Worm (Caenorhabditis elegans) whole organism, L3 larva: ENCODE measurements around the gene fbxb-60.

ENCODE experiments used
- R02D3.7 ChIP-seq: fragments of 150-350 bp; optimal IDR thresholded peaks from 2 replicates; lab custom pipeline; 2014; ENCODE audit warnings: missing biosample characterization, missing genetic modification characterization
- ZK546.5 ChIP-seq: sonication (generic microtip); optimal IDR thresholded peaks from 2 replicates; lab custom pipeline; 2017; ENCODE audit warnings: missing biosample characterization, missing genetic modification characterization
- aly-2 ChIP-seq: fragments of 150-350 bp; optimal IDR thresholded peaks from 2 replicates; lab custom pipeline; 2014; ENCODE audit warnings: missing biosample characterization, missing genetic modification characterization
- ama-1 ChIP-seq: fragments of 150-350 bp; optimal IDR thresholded peaks from 2 replicates; lab custom pipeline; 2018
- ceh-16 ChIP-seq: sonication (generic microtip); optimal IDR thresholded peaks from 2 replicates; lab custom pipeline; 2017; ENCODE audit warnings: missing biosample characterization, missing genetic modification characterization
- ceh-82 ChIP-seq: fragments of 150-350 bp; optimal IDR thresholded peaks from 2 replicates; lab custom pipeline; 2014; ENCODE audit warnings: missing biosample characterization, missing genetic modification characterization
- ceh-9 ChIP-seq: sonication (generic microtip); optimal IDR thresholded peaks from 2 replicates; lab custom pipeline; 2018; ENCODE audit warnings: missing biosample characterization, missing genetic modification characterization
- egl-27 ChIP-seq: sonication (generic microtip); optimal IDR thresholded peaks from 4 replicates; lab custom pipeline; 2017; ENCODE audit warnings: missing biosample characterization, missing genetic modification reagents, missing genetic modification characterization
- egl-5 ChIP-seq: fragments of 150-350 bp; optimal IDR thresholded peaks from 2 replicates; lab custom pipeline; 2017; ENCODE audit warnings: missing biosample characterization, missing genetic modification reagents, missing genetic modification characterization, inconsistent platforms
- elt-2 ChIP-seq: sonication (generic microtip); optimal IDR thresholded peaks from 2 replicates; lab custom pipeline; 2016; ENCODE audit warnings: missing genetic modification reagents, mild to moderate bottlenecking, missing genetic modification characterization, missing compliant biosample characterization
- elt-3 ChIP-seq, 3 experiments: fragments of 150-350 bp in 1 of 3; sonication (generic microtip) in 2 of 3; optimal IDR thresholded peaks; 2 replicates in 2 of 3; 4 replicates in 1 of 3; lab custom pipeline; 2014 to 2017; ENCODE audit warnings: missing biosample characterization in 3 of 3, missing genetic modification characterization in 3 of 3
- fkh-10 ChIP-seq: sonication (generic microtip); optimal IDR thresholded peaks from 2 replicates; lab custom pipeline; 2017; ENCODE audit warnings: missing biosample characterization, missing genetic modification reagents, missing genetic modification characterization
- fkh-2 ChIP-seq: fragments of 150-350 bp; optimal IDR thresholded peaks from 2 replicates; lab custom pipeline; 2014; ENCODE audit warnings: missing biosample characterization, missing genetic modification reagents, missing genetic modification characterization
- jun-1 ChIP-seq: fragments of 150-350 bp; optimal IDR thresholded peaks from 2 replicates; lab custom pipeline; 2014; ENCODE audit warnings: missing biosample characterization, missing genetic modification reagents, missing genetic modification characterization
- lin-15B ChIP-seq: fragments of 150-350 bp; optimal IDR thresholded peaks from 2 replicates; lab custom pipeline; 2014; ENCODE audit warnings: missing biosample characterization, missing genetic modification characterization
- lin-39 ChIP-seq: fragments of 150-350 bp; optimal IDR thresholded peaks from 2 replicates; lab custom pipeline; 2018; ENCODE audit warnings: missing biosample characterization, missing genetic modification reagents, missing genetic modification characterization
- lsy-12 ChIP-seq: sonication (generic microtip); optimal IDR thresholded peaks from 2 replicates; lab custom pipeline; 2016; ENCODE audit warnings: mild to moderate bottlenecking, missing genetic modification characterization, missing compliant biosample characterization
- mdl-1 ChIP-seq: fragments of 150-350 bp; optimal IDR thresholded peaks from 2 replicates; lab custom pipeline; 2014; ENCODE audit warnings: missing biosample characterization, missing genetic modification characterization
- nfya-1 ChIP-seq: sonication (generic microtip); optimal IDR thresholded peaks from 2 replicates; lab custom pipeline; 2017; ENCODE audit warnings: missing genetic modification characterization, mild to moderate bottlenecking, missing compliant biosample characterization, antibody characterized with exemption, moderate library complexity; ENCODE audit not compliant: insufficient read depth
- nhr-12 ChIP-seq: fragments of 150-350 bp; optimal IDR thresholded peaks from 2 replicates; lab custom pipeline; 2014; ENCODE audit warnings: missing biosample characterization, missing genetic modification characterization
- nhr-23 ChIP-seq: fragments of 150-350 bp; optimal IDR thresholded peaks from 2 replicates; lab custom pipeline; 2014; ENCODE audit warnings: missing biosample characterization, missing genetic modification reagents, missing genetic modification characterization
- nhr-237 ChIP-seq: fragments of 150-350 bp; optimal IDR thresholded peaks from 2 replicates; lab custom pipeline; 2014; ENCODE audit warnings: missing biosample characterization, missing genetic modification characterization
- nhr-25 ChIP-seq: sonication (generic microtip); optimal IDR thresholded peaks from 2 replicates; lab custom pipeline; 2017; ENCODE audit warnings: missing biosample characterization, missing genetic modification characterization
- nhr-67 ChIP-seq: fragments of 150-350 bp; optimal IDR thresholded peaks from 2 replicates; lab custom pipeline; 2014; ENCODE audit warnings: missing biosample characterization, missing genetic modification characterization
- nhr-76 ChIP-seq: fragments of 150-350 bp; sonication (generic microtip); optimal IDR thresholded peaks from 5 replicates; lab custom pipeline; 2014; ENCODE audit warnings: missing biosample characterization, missing genetic modification characterization
- nhr-77 ChIP-seq: fragments of 150-350 bp; optimal IDR thresholded peaks from 2 replicates; lab custom pipeline; 2014; ENCODE audit warnings: missing biosample characterization, missing genetic modification characterization
- pha-4 ChIP-seq: fragments of 150-350 bp; optimal IDR thresholded peaks from 2 replicates; lab custom pipeline; 2014; ENCODE audit warnings: missing biosample characterization, missing genetic modification reagents, missing genetic modification characterization
- pqm-1 ChIP-seq: fragments of 150-350 bp; optimal IDR thresholded peaks from 2 replicates; lab custom pipeline; 2017; ENCODE audit warnings: missing biosample characterization, missing genetic modification characterization, inconsistent platforms
- sea-2 ChIP-seq: fragments of 150-350 bp; sonication (generic microtip); optimal IDR thresholded peaks from 4 replicates; lab custom pipeline; 2014; ENCODE audit warnings: missing biosample characterization, missing genetic modification reagents, missing genetic modification characterization
- snpc-4 ChIP-seq: fragments of 150-350 bp; optimal IDR thresholded peaks from 2 replicates; lab custom pipeline; 2014; ENCODE audit warnings: missing biosample characterization, missing genetic modification characterization
- unc-62 ChIP-seq: fragments of 150-350 bp; sonication (generic microtip); optimal IDR thresholded peaks from 4 replicates; lab custom pipeline; 2014; ENCODE audit warnings: missing biosample characterization, missing genetic modification reagents, missing genetic modification characterization
- zag-1 ChIP-seq: fragments of 150-350 bp; optimal IDR thresholded peaks from 2 replicates; lab custom pipeline; 2014; ENCODE audit warnings: missing biosample characterization, missing genetic modification characterization
- ztf-11 ChIP-seq: fragments of 150-350 bp; optimal IDR thresholded peaks from 2 replicates; lab custom pipeline; 2014; ENCODE audit warnings: missing biosample characterization, missing genetic modification characterization
- ztf-4 ChIP-seq: fragments of 150-350 bp; optimal IDR thresholded peaks from 2 replicates; lab custom pipeline; 2014; ENCODE audit warnings: missing biosample characterization, missing genetic modification characterization

fbxb-60 gene

DNA sequence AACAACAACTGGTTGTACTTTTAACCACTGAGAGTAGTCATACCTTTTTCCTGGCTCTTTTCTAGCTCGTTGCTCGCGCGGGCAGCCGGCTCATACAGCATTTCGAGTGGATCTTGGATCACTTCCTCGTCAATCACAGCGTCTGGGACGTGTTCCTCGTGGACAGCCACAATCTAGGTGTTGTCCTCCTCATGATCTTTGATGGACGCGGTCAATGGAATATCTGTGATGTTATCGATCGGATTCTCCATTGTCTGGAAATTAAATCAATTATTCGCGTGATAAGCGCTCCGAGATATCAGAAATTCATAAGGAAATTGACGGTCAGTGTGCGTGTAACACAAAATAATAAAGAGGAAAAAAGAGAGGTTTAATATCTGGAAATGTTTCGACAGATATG, 17.7 kb upstream of the fbxb-60 start, which contains the start of gene F21D9.8:
Gene F21D9.8, minus strand, starts transcription at position 101 of the 400 bp plus-strand sequence.
- TF ChIP-seq lsy-12 (no peak), nhr-237 (tag; lab: Kevin White, UChicago) (no peak), ama-1 (lab: Kevin White, UChicago) (no peak), ceh-16 (tag; lab: Kevin White, UChicago) (no peak), pha-4 (tag; lab: Kevin White, UChicago) (no peak), egl-27 (tag; lab: Kevin White, UChicago) (no peak), zag-1 (no peak), pqm-1 (tag; lab: Kevin White, UChicago) (no peak), mdl-1 (tag; lab: Kevin White, UChicago) (no peak), nhr-23 (no peak), aly-2 (tag; lab: Kevin White, UChicago) (no peak), snpc-4 (tag; lab: Kevin White, UChicago) (no peak), nhr-12 (tag; lab: Kevin White, UChicago) (no peak), ztf-11 (no peak), ZK546.5 (tag; lab: Kevin White, UChicago) (no peak), elt-3 (tag; optimal IDR thresholded peaks at IDR 0.05; lab: Kevin White, UChicago) (no peak)

DNA sequence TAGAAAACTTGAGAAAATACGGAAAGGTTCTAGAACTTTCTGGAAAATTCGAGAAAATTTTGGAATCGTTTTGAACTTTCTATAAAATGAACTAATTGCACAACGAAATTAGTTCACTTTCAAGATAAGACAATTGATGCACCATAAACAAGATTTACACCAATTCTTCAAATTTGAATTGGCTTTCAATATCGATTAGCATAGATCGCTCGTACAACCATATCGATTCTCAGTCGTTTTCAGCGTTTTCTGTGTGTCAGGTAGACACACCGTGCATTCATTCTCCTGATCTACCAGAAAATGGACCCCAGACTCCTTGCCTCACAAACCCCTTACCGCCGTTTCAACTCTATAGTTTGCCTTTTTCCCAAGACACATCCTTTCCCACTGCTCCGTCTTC, 15.3 kb upstream of the fbxb-60 start, which contains the start of gene fbxb-117:
Gene fbxb-117, plus strand, starts transcription at position 301 of the 400 bp plus-strand sequence.
- no peak for TF ChIP-seq nfya-1 (tag; lab: Kevin White, UChicago)
- no peak for TF ChIP-seq pqm-1 (tag; lab: Kevin White, UChicago)
- TF ChIP-seq nhr-25 (tag; lab: Kevin White, UChicago), result no peak
- no peak for TF ChIP-seq fkh-10 (GFP tag; lab: Kevin White, UChicago)
- TF ChIP-seq pha-4 (tag; lab: Kevin White, UChicago), result no peak
- TF ChIP-seq fkh-2, result no peak

- TF ChIP-seq fkh-2 (no peak), egl-27 (tag; lab: Kevin White, UChicago) (no peak), nhr-23 (no peak), sea-2 (GFP tag; lab: Kevin White, UChicago) (no peak), elt-3 (tag; optimal IDR thresholded peaks at IDR 0.05; lab: Kevin White, UChicago) (no peak), lsy-12 (no peak), fkh-10 (GFP tag; lab: Kevin White, UChicago) (no peak), pqm-1 (tag; lab: Kevin White, UChicago) (no peak), nhr-77 (tag; lab: Kevin White, UChicago) (no peak), lin-15B (tag; lab: Kevin White, UChicago) (no peak), unc-62 (GFP tag; lab: Kevin White, UChicago) (no peak), ceh-9 (tag; lab: Kevin White, UChicago) (no peak), ztf-4 (no peak), jun-1 (tag; lab: Kevin White, UChicago) (no peak), ceh-82 (tag; lab: Kevin White, UChicago) (no peak), nhr-12 (tag; lab: Kevin White, UChicago) (no peak), elt-2 (tag; lab: Kevin White, UChicago) (no peak), ceh-16 (tag; lab: Kevin White, UChicago) (no peak), nhr-76 (tag; lab: Kevin White, UChicago) (no peak)
Observed at ce11 chrV:19285921-19286320, 11.7 kb upstream of the fbxb-60 start.

ce11 chrV:19288073-19288805, 9.4 kb upstream of the fbxb-60 start, which contains the start of the genes F55C9.3 and fbxb-57:
Gene F55C9.3, minus strand, starts transcription at chrV:19288173.
Gene fbxb-57, plus strand, starts transcription at chrV:19288755.
- TF ChIP-seq mdl-1 (tag; lab: Kevin White, UChicago), result no peak
- TF ChIP-seq sea-2 (GFP tag; lab: Kevin White, UChicago), result no peak
- TF ChIP-seq jun-1 (tag; lab: Kevin White, UChicago), result no peak
- TF ChIP-seq egl-5, result no peak
- no peak for TF ChIP-seq nhr-12 (tag; lab: Kevin White, UChicago)
- TF ChIP-seq lin-15B (tag; lab: Kevin White, UChicago), result no peak
- no peak for TF ChIP-seq elt-2 (tag; lab: Kevin White, UChicago)
- TF ChIP-seq nhr-77 (tag; lab: Kevin White, UChicago), result no peak
- no peak for TF ChIP-seq ztf-4
- no peak for TF ChIP-seq lsy-12
- no peak for TF ChIP-seq aly-2 (tag; lab: Kevin White, UChicago)
- TF ChIP-seq R02D3.7 (tag; lab: Kevin White, UChicago), result no peak
- no peak for TF ChIP-seq ZK546.5 (tag; lab: Kevin White, UChicago)
- no peak for TF ChIP-seq lin-39 (tag; lab: Kevin White, UChicago)
- TF ChIP-seq nhr-67, result no peak
- TF ChIP-seq unc-62 (GFP tag; lab: Kevin White, UChicago), result no peak
